Fruit fly (Drosophila melanogaster): Measurements from ENCODE around the gene ArgRS.

Gene ArgRS

DNA sequence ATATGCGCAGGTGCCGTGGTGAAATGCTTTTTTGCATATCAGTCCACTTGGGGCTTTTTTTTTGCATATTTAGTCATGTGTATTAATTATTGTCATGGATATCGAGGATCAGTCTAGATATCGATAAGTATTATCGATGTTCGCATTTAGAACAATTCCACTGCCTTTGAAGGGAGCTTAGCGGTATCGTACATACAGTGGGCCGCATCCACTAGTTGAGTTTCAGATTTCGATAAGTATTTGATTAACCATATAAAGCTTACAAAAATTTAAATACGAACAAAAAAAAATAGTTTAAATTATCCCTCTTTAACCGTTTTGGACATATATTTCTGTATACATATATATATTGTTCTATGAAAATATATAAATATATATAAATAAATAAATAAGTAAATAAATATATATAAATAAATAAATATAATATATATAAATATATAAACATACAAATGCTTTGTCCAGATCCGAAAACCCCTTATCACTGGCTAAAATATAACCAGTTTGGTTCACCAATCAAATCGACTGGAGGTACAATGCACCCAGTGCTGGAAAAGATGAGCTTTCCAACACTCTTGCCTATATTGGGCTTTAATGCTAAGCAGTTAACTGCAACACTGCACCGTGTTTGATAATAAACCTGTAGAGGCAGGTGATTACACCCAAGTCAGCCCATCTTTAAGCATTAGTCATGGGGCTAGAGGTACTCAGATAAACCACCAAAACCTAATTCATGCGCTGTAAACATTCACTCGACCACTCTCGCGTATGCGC lies 40.9 kb downstream of the ArgRS start (continued):
- TF ChIP-seq CG17186 (GFP tag; optimal IDR thresholded peaks at IDR 0.05), result no peak
- no peak for TF ChIP-seq CG8944 (GFP tag; optimal IDR thresholded peaks at IDR 0.05)
- TF ChIP-seq knrl (GFP tag; IDR thresholded peaks at IDR 0.05; ENCODE audit: partially characterized antibody), result peak; percentile 71
- no peak for TF ChIP-seq CTCF (GFP tag; optimal IDR thresholded peaks at IDR 0.05)
- no peak for TF ChIP-seq CG6175 (GFP tag; IDR thresholded peaks at IDR 0.05)
- peak; percentile 73 for TF ChIP-seq unc-4 (GFP tag; IDR thresholded peaks at IDR 0.05; ENCODE audit: partially characterized antibody)
- TF ChIP-seq fd102C (GFP tag; optimal IDR thresholded peaks at IDR 0.05), result no peak
- TF ChIP-seq Ravus (GFP tag; IDR thresholded peaks at IDR 0.05), result no peak
- TF ChIP-seq ap (GFP tag; IDR thresholded peaks at IDR 0.05), result no peak
- peak; percentile 65; the same call in 2 of the 4 replicates for TF ChIP-seq chinmo (GFP tag; IDR thresholded peaks at IDR 0.05; ENCODE audit: partially characterized antibody)
- TF ChIP-seq fu2 (GFP tag; optimal IDR thresholded peaks at IDR 0.05), result no peak
- no peak for TF ChIP-seq CG2199 (GFP tag; IDR thresholded peaks at IDR 0.05)
- peak; percentile 72 for TF ChIP-seq ssp (GFP tag; IDR thresholded peaks at IDR 0.05)
- TF ChIP-seq Stat92E (GFP tag; optimal IDR thresholded peaks at IDR 0.05), result no peak
- TF ChIP-seq luna (GFP tag; optimal IDR thresholded peaks at IDR 0.05), result no peak
- peak; percentile 20 for TF ChIP-seq Sox100B (GFP tag; optimal IDR thresholded peaks at IDR 0.05)
- no peak for TF ChIP-seq Dp (GFP tag; optimal IDR thresholded peaks at IDR 0.05)
- no peak for TF ChIP-seq ewg (GFP tag; optimal IDR thresholded peaks at IDR 0.05)
- TF ChIP-seq chm (GFP tag; IDR thresholded peaks at IDR 0.05), result no peak
- no peak for TF ChIP-seq Dad (GFP tag; optimal IDR thresholded peaks at IDR 0.05)
- TF ChIP-seq CG12155 (GFP tag; optimal IDR thresholded peaks at IDR 0.05), result no peak
- no peak for TF ChIP-seq Lim3 (GFP tag; IDR thresholded peaks at IDR 0.05)
- no peak for TF ChIP-seq CG10543 (GFP tag; optimal IDR thresholded peaks at IDR 0.05)
- no peak for TF ChIP-seq so (GFP tag; IDR thresholded peaks at IDR 0.05)
- no peak for TF ChIP-seq CG15696 (tag; optimal IDR thresholded peaks at IDR 0.05)
- TF ChIP-seq dan (GFP tag; IDR thresholded peaks at IDR 0.05), result no peak
- no peak for TF ChIP-seq cad (GFP tag; optimal IDR thresholded peaks at IDR 0.05)
- TF ChIP-seq CG10431 (GFP tag; optimal IDR thresholded peaks at IDR 0.05), result no peak
- no peak for TF ChIP-seq yki (optimal IDR thresholded peaks at IDR 0.05)
- no peak for TF ChIP-seq onecut (GFP tag; IDR thresholded peaks at IDR 0.05)
- no peak for TF ChIP-seq CG17568 (GFP tag; optimal IDR thresholded peaks at IDR 0.05)
- TF ChIP-seq sob (GFP tag; IDR thresholded peaks at IDR 0.05), result no peak
- no peak for TF ChIP-seq CrebB (tag; optimal IDR thresholded peaks at IDR 0.05)
- peak; percentile 70 for TF ChIP-seq inv (GFP tag; IDR thresholded peaks at IDR 0.05; ENCODE audit: partially characterized antibody)
- no peak for TF ChIP-seq twi (tag; optimal IDR thresholded peaks at IDR 0.05)
- peak; percentile 76 for TF ChIP-seq Sry-δ (GFP tag; optimal IDR thresholded peaks at IDR 0.05)
- no peak for TF ChIP-seq Dip2 (GFP tag; IDR thresholded peaks at IDR 0.05)
- TF ChIP-seq trem (tag; optimal IDR thresholded peaks at IDR 0.05), result peak; percentile 11
- TF ChIP-seq ato (GFP tag; IDR thresholded peaks at IDR 0.05; ENCODE audit: partially characterized antibody), result peak; percentile 55
- peak; percentile 31 for TF ChIP-seq CG2120 (GFP tag; optimal IDR thresholded peaks at IDR 0.05)
- TF ChIP-seq zfh1 (GFP tag; IDR thresholded peaks at IDR 0.05), result 0 out of 3 replicates have a peak, but pooled peaks have one; percentile 24
- TF ChIP-seq tio (GFP tag; optimal IDR thresholded peaks at IDR 0.05), result no peak
- no peak for TF ChIP-seq CG4854 (GFP tag; optimal IDR thresholded peaks at IDR 0.05)
- no peak for TF ChIP-seq CG11504 (tag; optimal IDR thresholded peaks at IDR 0.05)
- no peak for TF ChIP-seq NC2α (GFP tag; optimal IDR thresholded peaks at IDR 0.05)
- TF ChIP-seq GATAe (GFP tag; conservative IDR thresholded peaks at IDR 0.05), result no peak
- no peak for TF ChIP-seq CG9609 (GFP tag; optimal IDR thresholded peaks at IDR 0.05)
- TF ChIP-seq Optix (GFP tag; IDR thresholded peaks at IDR 0.05), result no peak
- peak; percentile 36 for TF ChIP-seq CG2116 (GFP tag; optimal IDR thresholded peaks at IDR 0.05)
- no peak for TF ChIP-seq h (optimal IDR thresholded peaks at IDR 0.05)
- no peak for TF ChIP-seq Aef1 (GFP tag; IDR thresholded peaks at IDR 0.05)
